Worm (Caenorhabditis elegans) whole organism, late embryonic: ENCODE results near the gene K02F6.5.

Experiments used
- ama-1 ChIP-seq: fragments of 150-350 bp; optimal IDR thresholded peaks from 2 replicates; lab custom pipeline; 2014
- ceh-14 ChIP-seq: sonication (generic microtip); optimal IDR thresholded peaks from 2 replicates; lab custom pipeline; 2016; ENCODE audit warnings: missing genotype, missing genetic modification characterization, missing compliant biosample characterization
- ceh-18 ChIP-seq: sonication (generic microtip); optimal IDR thresholded peaks from 2 replicates; lab custom pipeline; 2016; ENCODE audit warnings: missing genetic modification characterization, missing compliant biosample characterization
- ceh-6 ChIP-seq: fragments of 200-800 bp; sonication (Bioruptor generic); optimal IDR thresholded peaks from 2 replicates; lab custom pipeline; 2018; ENCODE audit warnings: mild to moderate bottlenecking, missing genetic modification characterization, missing compliant biosample characterization
- gmeb-2 ChIP-seq: sonication (generic microtip); optimal IDR thresholded peaks from 2 replicates; lab custom pipeline; 2016; ENCODE audit warnings: missing genetic modification characterization, inconsistent platforms, missing compliant biosample characterization
- hlh-13 ChIP-seq: fragments of 200-800 bp; sonication (Bioruptor generic); optimal IDR thresholded peaks from 2 replicates; lab custom pipeline; 2018; ENCODE audit warnings: mild to moderate bottlenecking, missing genetic modification characterization, missing compliant biosample characterization
- hlh-30 ChIP-seq: sonication (generic microtip); optimal IDR thresholded peaks from 2 replicates; lab custom pipeline; 2017; ENCODE audit warnings: antibody characterized with exemption, missing genetic modification characterization, missing compliant biosample characterization; ENCODE audit not compliant: insufficient read depth
- pax-1 ChIP-seq: fragments of 150-350 bp; optimal IDR thresholded peaks from 2 replicates; lab custom pipeline; 2014; ENCODE audit warnings: missing biosample characterization, missing genetic modification characterization
- tbx-2 ChIP-seq: sonication (generic microtip); optimal IDR thresholded peaks from 2 replicates; lab custom pipeline; 2016; ENCODE audit warnings: missing genetic modification characterization, missing compliant biosample characterization
- unc-86 ChIP-seq: sonication (generic microtip); optimal IDR thresholded peaks from 2 replicates; lab custom pipeline; 2016; ENCODE audit warnings: missing genetic modification characterization, missing compliant biosample characterization
- ztf-16 ChIP-seq: sonication (generic microtip); optimal IDR thresholded peaks from 2 replicates; lab custom pipeline; 2017; ENCODE audit warnings: missing genetic modification characterization, missing compliant biosample characterization

DNA sequence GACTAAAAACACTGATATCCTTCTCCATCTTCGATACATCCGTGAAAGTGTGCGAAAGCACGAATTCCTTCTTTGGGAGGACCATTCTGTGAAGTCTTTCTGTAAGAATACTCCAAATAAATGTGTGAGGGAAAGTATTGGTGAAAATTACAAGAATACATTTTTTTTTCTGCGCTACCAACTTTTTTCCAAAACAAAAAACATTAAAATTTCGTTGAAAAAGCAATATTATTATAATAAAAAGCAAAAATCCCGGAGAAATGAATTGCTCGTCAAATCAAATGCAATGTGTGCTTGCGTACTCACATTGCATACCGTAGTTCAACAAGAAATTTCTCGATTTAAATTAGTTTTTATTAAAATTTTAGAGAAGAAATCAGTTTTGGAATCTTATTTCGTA is 12.6 kb upstream of the K02F6.5 start, which contains the start of gene bath-13:
- TF ChIP-seq ceh-6 (GFP tag; lab: Kevin White, UChicago) (no peak), ceh-18 (tag; lab: Kevin White, UChicago) (no peak), unc-86 (no peak), gmeb-2 (tag; lab: Kevin White, UChicago) (no peak), hlh-30 (tag; lab: Kevin White, UChicago) (no peak), ama-1 (lab: Kevin White, UChicago) (no peak), ceh-14 (tag; lab: Kevin White, UChicago) (no peak), pax-1 (tag; lab: Kevin White, UChicago) (no peak), tbx-2 (tag; lab: Kevin White, UChicago) (no peak), hlh-13 (GFP tag; lab: Kevin White, UChicago) (no peak), ztf-16 (tag; lab: Kevin White, UChicago) (no peak)
